Fruit fly (Drosophila melanogaster): Measurements from ENCODE around the gene Ptpa.

- TF ChIP-seq CTCF (optimal IDR thresholded peaks at IDR 0.05) (no peak), CG8478 (optimal IDR thresholded peaks at IDR 0.05) (no peak)
Observed at dm6 chr2L:3410260-3410659, 33.5 kb downstream of the Ptpa start, which contains the start of gene CG8840.

Data from S2 (cell line).